Worm (Caenorhabditis elegans): ENCODE results near the gene srab-25.

The srab-25 gene

ce11 chrV:1712471-1712870 is 28.5 kb downstream of the srab-25 start:
- TF ChIP-seq C17E4.6 (GFP tag; IDR thresholded peaks at IDR 0.05), result peak; percentile 34; the same call in 1 of the 2 replicates

ce11 chrV:1710909-1711308 is 30.1 kb downstream of the srab-25 start, which contains the start of gene srw-100:
Gene srw-100, plus strand, starts transcription at chrV:1711209.
- TF ChIP-seq hrde-1 (tag; optimal IDR thresholded peaks at IDR 0.05; ENCODE audit: borderline replicate concordance) (no peak), efl-1 (GFP tag; optimal IDR thresholded peaks at IDR 0.05) (no peak), fkh-3 (tag; optimal IDR thresholded peaks at IDR 0.05) (no peak), xnd-1 (tag; optimal IDR thresholded peaks at IDR 0.05) (no peak), ztf-18 (tag; optimal IDR thresholded peaks at IDR 0.05) (no peak), zim-3 (tag; optimal IDR thresholded peaks at IDR 0.05) (no peak), lin-54 (GFP tag; optimal IDR thresholded peaks at IDR 0.05) (no peak), B0035.1 (tag; optimal IDR thresholded peaks at IDR 0.05) (no peak), akir-1 (GFP tag; optimal IDR thresholded peaks at IDR 0.05) (no peak), F22D6.2 (tag; optimal IDR thresholded peaks at IDR 0.05) (no peak), ets-4 (GFP tag; optimal IDR thresholded peaks at IDR 0.05) (no peak), pbrm-1 (GFP tag; IDR thresholded peaks at IDR 0.05) (no peak), atf-7 (tag; optimal IDR thresholded peaks at IDR 0.05) (no peak), Y53F4B.3 (GFP tag; IDR thresholded peaks at IDR 0.05) (no peak), hlh-26 (GFP tag; conservative IDR thresholded peaks at IDR 0.05) (no peak), mes-4 (tag; optimal IDR thresholded peaks at IDR 0.05) (no peak), ceh-27 (GFP tag; optimal IDR thresholded peaks at IDR 0.05) (no peak), nhr-80 (tag; optimal IDR thresholded peaks at IDR 0.05) (no peak), rec-8 (tag; optimal IDR thresholded peaks at IDR 0.05) (no peak)

ce11 chrV:1708441-1708840 is 32.5 kb downstream of the srab-25 start, which contains the start of gene srw-99:
Gene srw-99, plus strand, starts transcription at chrV:1708741.
- TF ChIP-seq ets-4 (GFP tag; optimal IDR thresholded peaks at IDR 0.05), result no peak
- TF ChIP-seq zim-3 (tag; optimal IDR thresholded peaks at IDR 0.05), result no peak
- no peak for TF ChIP-seq unc-62 (GFP tag; optimal IDR thresholded peaks at IDR 0.05)
- TF ChIP-seq F37B4.10 (GFP tag; IDR thresholded peaks at IDR 0.05), result no peak
- TF ChIP-seq Y67H2A.10 (GFP tag; conservative IDR thresholded peaks at IDR 0.05), result no peak

ce11 chrV:1701584-1702101 is 39.3 kb downstream of the srab-25 start, which contains the start of gene srw-90:
Gene srw-90, plus strand, starts transcription at chrV:1702051.
- peak; percentile 72 for TF ChIP-seq madf-6 (GFP tag; IDR thresholded peaks at IDR 0.05)
- TF ChIP-seq sdz-38 (tag; optimal IDR thresholded peaks at IDR 0.05), result no peak
- TF ChIP-seq lsl-1 (GFP tag; optimal IDR thresholded peaks at IDR 0.05), result peak; percentile 85
- peak; percentile 73 for TF ChIP-seq F33H1.4 (GFP tag; IDR thresholded peaks at IDR 0.05)
- no peak for TF ChIP-seq bed-1 (GFP tag; IDR thresholded peaks at IDR 0.05)
- no peak for TF ChIP-seq mxl-1 (tag; optimal IDR thresholded peaks at IDR 0.05)
- TF ChIP-seq xnd-1 (tag; optimal IDR thresholded peaks at IDR 0.05), result peak; percentile 45

- TF ChIP-seq ztf-28 (GFP tag; IDR thresholded peaks at IDR 0.05) (no peak), F37B4.10 (GFP tag; IDR thresholded peaks at IDR 0.05) (no peak), zfh-2 (GFP tag; conservative IDR thresholded peaks at IDR 0.05) (peak; percentile 89), sdz-38 (tag; optimal IDR thresholded peaks at IDR 0.05) (no peak), nhr-90 (tag; optimal IDR thresholded peaks at IDR 0.05) (no peak), attf-6 (GFP tag; IDR thresholded peaks at IDR 0.05) (0 out of 2 replicates have a peak, but pooled peaks have one; percentile 25), egrh-3 (GFP tag; IDR thresholded peaks at IDR 0.05) (peak; percentile 78), hlh-26 (GFP tag; conservative IDR thresholded peaks at IDR 0.05) (no peak), Y79H2A.3 (GFP tag; conservative IDR thresholded peaks at IDR 0.05) (no peak), ceh-40 (GFP tag; IDR thresholded peaks at IDR 0.05) (no peak), egl-18 (GFP tag; IDR thresholded peaks at IDR 0.05) (no peak)
These were observed 41.7 kb downstream of the srab-25 start for ce11 chrV:1699228-1699795.
